Worm (Caenorhabditis elegans): ENCODE data around the gene cnc-8.

- TF ChIP-seq pax-3 (tag; optimal IDR thresholded peaks at IDR 0.05) (no peak), elt-2 (tag; optimal IDR thresholded peaks at IDR 0.05) (no peak), sptf-1 (tag; optimal IDR thresholded peaks at IDR 0.05) (no peak), ama-1 (optimal IDR thresholded peaks at IDR 0.05) (no peak), pqm-1 (tag; optimal IDR thresholded peaks at IDR 0.05) (no peak), unc-62 (GFP tag; optimal IDR thresholded peaks at IDR 0.05) (no peak), nhr-237 (tag; optimal IDR thresholded peaks at IDR 0.05) (no peak), lir-3 (tag; optimal IDR thresholded peaks at IDR 0.05; ENCODE audit: poor library complexity) (no peak), nhr-84 (tag; optimal IDR thresholded peaks at IDR 0.05) (no peak)
These were observed 12.0 kb downstream of the cnc-8 start for ce11 chrX:10318437-10318836.
